Worm (Caenorhabditis elegans): ENCODE results near the gene C45G9.15.

ce11 chrIII:5017550-5017949, 34.3 kb downstream of the C45G9.15 start, which contains the start of gene larp-1:
- TF ChIP-seq ama-1 (optimal IDR thresholded peaks at IDR 0.05) (no peak), fkh-10 (GFP tag; optimal IDR thresholded peaks at IDR 0.05) (no peak), elt-2 (tag; optimal IDR thresholded peaks at IDR 0.05) (no peak), odd-2 (tag; optimal IDR thresholded peaks at IDR 0.05) (no peak), pha-4 (tag; optimal IDR thresholded peaks at IDR 0.05) (no peak), hlh-15 (tag; optimal IDR thresholded peaks at IDR 0.05) (no peak), ceh-45 (GFP tag; IDR thresholded peaks at IDR 0.05) (no peak), syd-9 (tag; optimal IDR thresholded peaks at IDR 0.05) (no peak)

All from whole organism, late embryonic.